Fruit fly (Drosophila melanogaster) whole organism, pupa: Measurements from ENCODE around the gene CG6961.

Experiments
- CG12605 ChIP-seq: fragments of 200-800 bp; sonication (Bioruptor generic); IDR thresholded peaks from 2 replicates; pipeline ENCODE4 v1.3.6; 2022; ENCODE audit warnings: missing biosample characterization, missing genetic modification characterization
- CG15710 ChIP-seq: fragments of 200-800 bp; sonication (Bioruptor generic); optimal IDR thresholded peaks from 2 replicates; lab custom pipeline; 2018; ENCODE audit warnings: missing biosample characterization, mild to moderate bottlenecking, missing genetic modification characterization, moderate library complexity
- CG34367 ChIP-seq: fragments of 200-800 bp; sonication (Bioruptor generic); optimal IDR thresholded peaks from 2 replicates; lab custom pipeline; 2018; ENCODE audit warnings: missing biosample characterization, mild to moderate bottlenecking, missing genetic modification characterization
- CG4496 ChIP-seq: fragments of 200-800 bp; sonication (Bioruptor generic); IDR thresholded peaks from 3 replicates; pipeline ENCODE4 v1.3.6; 2022; ENCODE audit warnings: missing biosample characterization, missing genetic modification characterization
- CG8301 ChIP-seq: fragments of 200-800 bp; sonication (Bioruptor generic); optimal IDR thresholded peaks from 2 replicates; lab custom pipeline; 2018; ENCODE audit warnings: missing biosample characterization, mild to moderate bottlenecking, missing genetic modification characterization
- CG9948 ChIP-seq: fragments of 200-800 bp; sonication (Bioruptor generic); optimal IDR thresholded peaks from 2 replicates; lab custom pipeline; 2018; ENCODE audit warnings: missing biosample characterization, mild to moderate bottlenecking, missing genetic modification characterization, moderate library complexity
- EcR ChIP-seq: fragments of 200-800 bp; sonication (Bioruptor generic); optimal IDR thresholded peaks from 3 replicates; lab custom pipeline; 2019; ENCODE audit warnings: missing biosample characterization, missing genetic modification characterization, mild to moderate bottlenecking, moderate library complexity, missing genetic modification reagents
- Ets98B ChIP-seq: fragments of 200-800 bp; sonication (Bioruptor generic); IDR thresholded peaks from 2 replicates; pipeline ENCODE4 v1.3.6; 2022; ENCODE audit warnings: missing biosample characterization, missing genetic modification characterization
- Pif1B ChIP-seq: fragments of 200-800 bp; sonication (Bioruptor generic); optimal IDR thresholded peaks from 3 replicates; lab custom pipeline; 2016; ENCODE audit warnings: missing biosample characterization, missing genetic modification characterization
- rn ChIP-seq: fragments of 200-800 bp; sonication (Bioruptor generic); IDR thresholded peaks from 2 replicates; pipeline ENCODE4 v1.3.6; 2022; ENCODE audit warnings: missing biosample characterization, missing genetic modification characterization

- no peak for TF ChIP-seq CG15710 (tag; lab: Kevin White, UChicago)
- no peak for TF ChIP-seq EcR
- no peak for TF ChIP-seq Pif1B (GFP tag; lab: Kevin White, UChicago)
- TF ChIP-seq CG8301 = no peak
- TF ChIP-seq rn (GFP tag; lab: Robert Waterston, UW) = no peak
- TF ChIP-seq CG9948 = no peak
- TF ChIP-seq Ets98B (GFP tag; lab: Robert Waterston, UW) = no peak
- no peak for TF ChIP-seq CG4496 (GFP tag; lab: Robert Waterston, UW)
- TF ChIP-seq CG12605 (GFP tag; lab: Robert Waterston, UW) = no peak
- TF ChIP-seq CG34367 (tag; lab: Kevin White, UChicago) = no peak
Measured at dm6 chrX:18812111-18812510, 24.1 kb upstream of the CG6961 start.
